Worm (Caenorhabditis elegans) whole organism, midembryonic: ENCODE measurements around the gene pgp-8.

Experiments
- T22C8.4 ChIP-seq: fragments of 200-800 bp; sonication (Bioruptor generic); IDR thresholded peaks from 2 replicates; pipeline ENCODE4 v1.3.6; 2022; ENCODE audit warnings: missing genetic modification characterization, missing compliant biosample characterization
- flt-1 ChIP-seq: fragments of 200-800 bp; sonication (Bioruptor generic); IDR thresholded peaks from 2 replicates; pipeline ENCODE4 v1.3.6; 2022; ENCODE audit warnings: missing genetic modification characterization, missing compliant biosample characterization
- klf-2 ChIP-seq: fragments of 200-800 bp; sonication (Bioruptor generic); conservative IDR thresholded peaks from 2 replicates; pipeline ENCODE4 v1.3.6; 2022; ENCODE audit warnings: missing genetic modification reagents, missing genetic modification characterization, missing compliant biosample characterization
- ref-1 ChIP-seq: fragments of 200-800 bp; sonication (Bioruptor generic); conservative IDR thresholded peaks from 2 replicates; pipeline ENCODE4 v1.3.6; 2022; ENCODE audit warnings: missing genetic modification reagents, missing genetic modification characterization, missing compliant biosample characterization
- tab-1 ChIP-seq: fragments of 200-800 bp; sonication (Bioruptor generic); IDR thresholded peaks from 2 replicates; pipeline ENCODE4 v1.3.6; 2022; ENCODE audit warnings: missing genetic modification characterization, missing compliant biosample characterization
- ztf-23 ChIP-seq: fragments of 200-800 bp; sonication (Bioruptor generic); IDR thresholded peaks from 2 replicates; pipeline ENCODE4 v1.3.6; 2022; ENCODE audit warnings: missing genetic modification reagents, missing genetic modification characterization, missing compliant biosample characterization

DNA sequence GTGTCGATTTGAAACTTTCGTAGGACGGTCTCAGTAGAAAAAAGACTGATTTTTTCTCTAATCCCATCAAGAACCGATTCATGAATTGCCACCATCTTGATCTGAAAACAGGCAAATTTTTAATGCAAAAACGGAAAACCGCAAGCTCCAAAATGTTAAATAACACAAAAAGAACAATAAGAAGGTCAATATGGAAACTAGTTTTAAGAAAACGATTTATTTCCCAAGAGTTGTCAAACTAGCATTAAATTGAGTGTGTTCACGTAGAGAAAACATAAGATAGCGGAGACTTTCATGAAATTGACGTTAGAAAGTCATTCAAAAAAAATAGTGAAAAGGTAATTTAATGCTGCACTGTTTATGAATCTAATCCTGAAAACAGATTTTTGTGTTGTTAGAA, 49.8 kb upstream of the pgp-8 start, which contains the start of gene F47B10.9:
- no peak for TF ChIP-seq flt-1 (GFP tag; lab: Robert Waterston, UW)
- no peak for TF ChIP-seq tab-1 (GFP tag; lab: Robert Waterston, UW)
- TF ChIP-seq klf-2: no peak
- no peak for TF ChIP-seq T22C8.4 (GFP tag; lab: Robert Waterston, UW)
- no peak for TF ChIP-seq ref-1
- no peak for TF ChIP-seq ztf-23 (GFP tag; lab: Robert Waterston, UW)
